Worm (Caenorhabditis elegans) whole organism, young adult: ENCODE data around the gene Y116A8A.4.
A peak's percentile ranks its signal among the peaks of the same experiment; 100 is the strongest.

Source experiments
- Y95B8A.8 ChIP-seq: fragments of 200-800 bp; sonication (Bioruptor generic); IDR thresholded peaks from 2 replicates; pipeline ENCODE4 v1.3.6; 2022; ENCODE audit warnings: missing genetic modification reagents, missing genetic modification characterization, missing compliant biosample characterization
- akir-1 ChIP-seq: fragments of 200-800 bp; sonication (Bioruptor generic); optimal IDR thresholded peaks from 2 replicates; lab custom pipeline; 2018; ENCODE audit warnings: mild to moderate bottlenecking, missing genetic modification characterization, moderate library complexity, missing compliant biosample characterization
- ama-1 ChIP-seq, 3 experiments: fragments of 150-350 bp in 1 of 3; sonication (generic microtip) in 2 of 3; optimal IDR thresholded peaks; 2 replicates each; lab custom pipeline; 2014 to 2018; ENCODE audit warnings: missing biosample characterization in 2 of 3, missing genetic modification characterization in 2 of 3, missing genetic modification reagents in 2 of 3
- lin-35 ChIP-seq, 3 experiments: fragments of 150-350 bp in 2 of 3; sonication (generic microtip) in 1 of 3; optimal IDR thresholded peaks; 2 replicates each; lab custom pipeline; 2014 to 2018; ENCODE audit warnings: missing biosample characterization in 3 of 3, missing genetic modification characterization in 3 of 3, missing genetic modification reagents in 3 of 3
- somi-1 ChIP-seq: fragments of 200-800 bp; sonication (Bioruptor generic); optimal IDR thresholded peaks from 2 replicates; lab custom pipeline; 2018; ENCODE audit warnings: mild to moderate bottlenecking, missing genetic modification characterization, missing compliant biosample characterization
- unc-62 ChIP-seq: fragments of 150-350 bp; optimal IDR thresholded peaks from 2 replicates; lab custom pipeline; 2014; ENCODE audit warnings: missing biosample characterization, missing genetic modification reagents, missing genetic modification characterization

DNA sequence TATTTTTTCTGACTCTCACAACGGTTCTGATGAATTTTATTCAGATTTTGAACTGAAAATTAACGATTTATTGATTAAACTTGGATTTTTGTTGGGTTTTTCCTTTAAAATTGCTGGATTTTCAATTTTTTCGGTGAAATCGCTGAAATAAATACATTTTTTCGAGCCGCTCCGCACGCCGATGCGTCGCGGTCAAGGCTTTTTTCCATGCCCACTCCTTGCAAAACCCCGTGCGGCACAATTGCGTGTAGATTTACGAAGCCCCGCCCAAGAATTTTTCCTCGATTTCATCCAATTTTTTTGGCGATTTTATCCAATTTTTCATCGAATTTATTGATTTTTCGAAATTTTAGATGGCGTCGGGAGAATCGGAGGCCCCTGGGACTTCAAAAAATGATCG lies 42.9 kb downstream of the Y116A8A.4 start, which contains the start of gene gtsf-1:
- TF ChIP-seq ama-1 (optimal IDR thresholded peaks at IDR 0.05; lab: Kevin White, UChicago) (no peak), ama-1 (GFP tag; optimal IDR thresholded peaks at IDR 0.05; lab: Kevin White, UChicago) (peak in 1 of 2 experiments; percentile 34), unc-62 (GFP tag; lab: Kevin White, UChicago) (no peak), Y95B8A.8 (GFP tag; lab: Robert Waterston, UW) (peak; percentile 65; the same call in 1 of the 2 replicates), akir-1 (GFP tag; lab: Kevin White, UChicago) (no peak), somi-1 (GFP tag; lab: Kevin White, UChicago) (no peak), lin-35 (GFP tag; optimal IDR thresholded peaks at IDR 0.05; lab: Kevin White, UChicago) (peak in 1 of 3 experiments; percentile 47)
